Worm (Caenorhabditis elegans) whole organism, L2 larva: ENCODE data around the gene W01C8.5.
A peak's percentile ranks its signal among the peaks of the same experiment; 100 is the strongest.

Source experiments
- F13H6.1 ChIP-seq: sonication (generic microtip); optimal IDR thresholded peaks from 2 replicates; lab custom pipeline; 2016; ENCODE audit warnings: missing genetic modification characterization, missing compliant biosample characterization
- R02D3.7 ChIP-seq: fragments of 150-350 bp; optimal IDR thresholded peaks from 2 replicates; lab custom pipeline; 2014; ENCODE audit warnings: missing biosample characterization, missing genetic modification characterization
- Y55F3AM.14 ChIP-seq: fragments of 200-800 bp; sonication (Bioruptor generic); optimal IDR thresholded peaks from 2 replicates; lab custom pipeline; 2018; ENCODE audit warnings: mild to moderate bottlenecking, missing genetic modification characterization, missing compliant biosample characterization
- alr-1 ChIP-seq: fragments of 150-350 bp; optimal IDR thresholded peaks from 2 replicates; lab custom pipeline; 2014; ENCODE audit warnings: missing biosample characterization, missing genetic modification characterization
- aly-2 ChIP-seq: fragments of 150-350 bp; optimal IDR thresholded peaks from 2 replicates; lab custom pipeline; 2014; ENCODE audit warnings: missing biosample characterization, missing genetic modification characterization
- ama-1 ChIP-seq: fragments of 150-350 bp; optimal IDR thresholded peaks from 2 replicates; lab custom pipeline; 2018; ENCODE audit warnings: inconsistent platforms
- ceh-16 ChIP-seq: fragments of 150-350 bp; optimal IDR thresholded peaks from 2 replicates; lab custom pipeline; 2014; ENCODE audit warnings: missing biosample characterization, missing genetic modification characterization
- ceh-82 ChIP-seq: fragments of 150-350 bp; optimal IDR thresholded peaks from 2 replicates; lab custom pipeline; 2014; ENCODE audit warnings: missing biosample characterization, missing genetic modification characterization
- crh-2 ChIP-seq: sonication (generic microtip); optimal IDR thresholded peaks from 2 replicates; lab custom pipeline; 2017; ENCODE audit warnings: missing biosample characterization, missing genetic modification characterization
- dmd-4 ChIP-seq: sonication (generic microtip); optimal IDR thresholded peaks from 2 replicates; lab custom pipeline; 2017; ENCODE audit warnings: missing biosample characterization, missing genetic modification characterization
- elt-1 ChIP-seq: fragments of 150-350 bp; optimal IDR thresholded peaks from 2 replicates; lab custom pipeline; 2014; ENCODE audit warnings: missing biosample characterization, missing genetic modification characterization
- elt-3 ChIP-seq: sonication (generic microtip); optimal IDR thresholded peaks from 2 replicates; lab custom pipeline; 2017; ENCODE audit warnings: missing biosample characterization, missing genetic modification characterization
- gmeb-1 ChIP-seq: fragments of 150-350 bp; optimal IDR thresholded peaks from 2 replicates; lab custom pipeline; 2014; ENCODE audit warnings: missing biosample characterization, missing genetic modification characterization
- lin-11 ChIP-seq: fragments of 150-350 bp; sonication (generic microtip); optimal IDR thresholded peaks from 2 replicates; lab custom pipeline; 2014; ENCODE audit warnings: missing biosample characterization, missing genetic modification characterization, inconsistent platforms, mixed read lengths
- lin-13 ChIP-seq: fragments of 150-350 bp; optimal IDR thresholded peaks from 2 replicates; lab custom pipeline; 2014; ENCODE audit warnings: missing biosample characterization, missing genetic modification reagents, missing genetic modification characterization
- lin-39 ChIP-seq: fragments of 150-350 bp; optimal IDR thresholded peaks from 2 replicates; lab custom pipeline; 2014; ENCODE audit warnings: missing biosample characterization, missing genetic modification reagents, missing genetic modification characterization
- lsy-2 ChIP-seq, 2 experiments: fragments of 150-350 bp in 1 of 2; sonication (generic microtip) in 1 of 2; optimal IDR thresholded peaks; 2 replicates each; lab custom pipeline; 2014 to 2017; ENCODE audit warnings: missing biosample characterization in 2 of 2, missing genetic modification characterization in 2 of 2
- mab-5 ChIP-seq: fragments of 150-350 bp; optimal IDR thresholded peaks from 2 replicates; lab custom pipeline; 2014; ENCODE audit warnings: missing biosample characterization, missing genetic modification characterization
- mbf-1 ChIP-seq: sonication (generic microtip); optimal IDR thresholded peaks from 2 replicates; lab custom pipeline; 2017; ENCODE audit warnings: missing biosample characterization, missing genetic modification characterization
- mdl-1 ChIP-seq, 2 experiments: fragments of 150-350 bp in 1 of 2; sonication (generic microtip) in 1 of 2; optimal IDR thresholded peaks; 2 replicates each; lab custom pipeline; 2017; ENCODE audit warnings: missing biosample characterization in 2 of 2, missing genetic modification characterization in 2 of 2
- nhr-11 ChIP-seq: fragments of 150-350 bp; optimal IDR thresholded peaks from 2 replicates; lab custom pipeline; 2014; ENCODE audit warnings: missing biosample characterization, missing genetic modification characterization
- nhr-12 ChIP-seq: fragments of 150-350 bp; optimal IDR thresholded peaks from 2 replicates; lab custom pipeline; 2014; ENCODE audit warnings: missing biosample characterization, missing genetic modification characterization
- nhr-21 ChIP-seq: fragments of 150-350 bp; optimal IDR thresholded peaks from 2 replicates; lab custom pipeline; 2014; ENCODE audit warnings: missing biosample characterization, missing genetic modification characterization
- nhr-23 ChIP-seq: fragments of 150-350 bp; optimal IDR thresholded peaks from 2 replicates; lab custom pipeline; 2014; ENCODE audit warnings: missing biosample characterization, missing genetic modification reagents, missing genetic modification characterization
- nhr-237 ChIP-seq: fragments of 150-350 bp; optimal IDR thresholded peaks from 2 replicates; lab custom pipeline; 2014; ENCODE audit warnings: missing biosample characterization, missing genetic modification characterization
- nhr-25 ChIP-seq: fragments of 150-350 bp; sonication (generic microtip); optimal IDR thresholded peaks from 3 replicates; lab custom pipeline; 2014; ENCODE audit warnings: missing biosample characterization, missing genetic modification characterization
- nhr-6 ChIP-seq: fragments of 150-350 bp; optimal IDR thresholded peaks from 2 replicates; lab custom pipeline; 2014; ENCODE audit warnings: missing biosample characterization, missing genetic modification characterization
- nhr-77 ChIP-seq: fragments of 150-350 bp; optimal IDR thresholded peaks from 2 replicates; lab custom pipeline; 2014; ENCODE audit warnings: missing biosample characterization, missing genetic modification characterization
- sem-4 ChIP-seq: fragments of 150-350 bp; optimal IDR thresholded peaks from 2 replicates; lab custom pipeline; 2014; ENCODE audit warnings: missing biosample characterization, missing genetic modification reagents, missing genetic modification characterization
- sma-9 ChIP-seq, 2 experiments: fragments of 150-350 bp in 1 of 2; sonication (generic microtip) in 1 of 2; optimal IDR thresholded peaks; 2 replicates each; lab custom pipeline; 2014 to 2016; ENCODE audit warnings: missing genetic modification characterization in 2 of 2, mild to moderate bottlenecking in 1 of 2, missing biosample characterization in 1 of 2, missing compliant biosample characterization in 1 of 2, missing genetic modification reagents in 1 of 2, moderate library complexity in 1 of 2
- snpc-4 ChIP-seq: fragments of 150-350 bp; optimal IDR thresholded peaks from 2 replicates; lab custom pipeline; 2014; ENCODE audit warnings: missing biosample characterization, missing genetic modification characterization
- unc-55 ChIP-seq: fragments of 150-350 bp; sonication (generic microtip); optimal IDR thresholded peaks from 3 replicates; lab custom pipeline; 2014; ENCODE audit warnings: missing biosample characterization, missing genetic modification reagents, missing genetic modification characterization
- unc-62 ChIP-seq: fragments of 150-350 bp; optimal IDR thresholded peaks from 2 replicates; lab custom pipeline; 2014; ENCODE audit warnings: missing biosample characterization, missing genetic modification reagents, missing genetic modification characterization
- zag-1 ChIP-seq: fragments of 150-350 bp; optimal IDR thresholded peaks from 2 replicates; lab custom pipeline; 2014; ENCODE audit warnings: missing biosample characterization, missing genetic modification characterization
- ztf-1 ChIP-seq: fragments of 200-800 bp; sonication (Bioruptor generic); conservative IDR thresholded peaks from 2 replicates; pipeline ENCODE4 v1.3.6; 2022; ENCODE audit warnings: missing genetic modification characterization, missing compliant biosample characterization
- ztf-4 ChIP-seq: fragments of 150-350 bp; optimal IDR thresholded peaks from 2 replicates; lab custom pipeline; 2014; ENCODE audit warnings: missing biosample characterization, missing genetic modification characterization

The W01C8.5 gene

ce11 chrX:5728956-5729467 is 31.9 kb upstream of the W01C8.5 start (continued):
- TF ChIP-seq mab-5 = peak; percentile 63
- no peak for TF ChIP-seq ceh-16 (tag; lab: Kevin White, UChicago)
- no peak for TF ChIP-seq nhr-77 (tag; lab: Kevin White, UChicago)
- TF ChIP-seq alr-1 (tag; lab: Kevin White, UChicago) = no peak
- TF ChIP-seq mdl-1 (tag; optimal IDR thresholded peaks at IDR 0.05; lab: Kevin White, UChicago) = peak; percentile 71 to 80
- TF ChIP-seq aly-2 = no peak
- TF ChIP-seq nhr-23 (tag; lab: Kevin White, UChicago) = no peak
- peak; percentile 32 for TF ChIP-seq sma-9 (GFP tag; optimal IDR thresholded peaks at IDR 0.05; lab: Kevin White, UChicago)
- TF ChIP-seq sma-9 (tag; optimal IDR thresholded peaks at IDR 0.05; lab: Kevin White, UChicago) = no peak
- TF ChIP-seq unc-62 = no peak
- TF ChIP-seq lin-11 (tag; lab: Kevin White, UChicago) = peak; percentile 82
- peak; percentile 24 for TF ChIP-seq nhr-6 (tag; lab: Kevin White, UChicago)
- TF ChIP-seq Y55F3AM.14 (GFP tag; lab: Kevin White, UChicago) = peak; percentile 53
- peak; percentile 96 for TF ChIP-seq unc-55 (GFP tag; lab: Kevin White, UChicago)
- TF ChIP-seq gmeb-1 (tag; lab: Kevin White, UChicago) = no peak
- no peak for TF ChIP-seq mbf-1
- no peak for TF ChIP-seq elt-1 (tag; lab: Kevin White, UChicago)

DNA sequence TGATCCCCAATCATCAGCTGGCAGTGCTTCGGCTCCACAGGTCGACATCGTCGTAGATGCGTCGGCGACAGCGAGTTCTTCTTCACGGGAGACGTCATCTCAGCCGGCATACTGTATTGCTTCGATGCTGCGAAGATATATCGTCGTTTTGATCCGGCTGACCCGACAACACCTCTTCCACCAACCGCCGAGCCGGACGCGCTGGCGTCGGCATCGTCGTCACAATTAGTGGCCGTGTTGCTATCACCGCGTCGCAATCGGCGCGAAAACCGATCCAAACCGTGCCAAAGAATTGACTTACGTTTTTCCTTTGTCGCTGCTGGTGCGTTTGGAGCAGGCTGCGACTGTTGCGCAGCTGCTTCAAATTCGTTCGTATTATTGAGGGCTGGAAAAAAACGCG is 29.1 kb upstream of the W01C8.5 start:
- no peak for TF ChIP-seq F13H6.1
- no peak for TF ChIP-seq mdl-1 (tag; optimal IDR thresholded peaks at IDR 0.05; lab: Kevin White, UChicago)
- no peak for TF ChIP-seq nhr-23 (tag; lab: Kevin White, UChicago)
- TF ChIP-seq lin-39 (tag; lab: Kevin White, UChicago) = no peak
- no peak for TF ChIP-seq aly-2
- no peak for TF ChIP-seq ceh-82 (tag; lab: Kevin White, UChicago)
- TF ChIP-seq lin-13 (GFP tag; lab: Kevin White, UChicago) = no peak
- TF ChIP-seq lsy-2 (tag; optimal IDR thresholded peaks at IDR 0.05; lab: Kevin White, UChicago) = no peak
- no peak for TF ChIP-seq R02D3.7 (tag; lab: Kevin White, UChicago)
- TF ChIP-seq nhr-12 = no peak
- no peak for TF ChIP-seq nhr-77 (tag; lab: Kevin White, UChicago)
- TF ChIP-seq nhr-21 (tag; lab: Kevin White, UChicago) = no peak
- TF ChIP-seq nhr-25 (tag; lab: Kevin White, UChicago) = no peak

- TF ChIP-seq dmd-4 (tag; lab: Kevin White, UChicago) = no peak
- no peak for TF ChIP-seq gmeb-1 (tag; lab: Kevin White, UChicago)
- no peak for TF ChIP-seq sem-4 (tag; lab: Kevin White, UChicago)
- no peak for TF ChIP-seq lin-11 (tag; lab: Kevin White, UChicago)
- no peak for TF ChIP-seq mdl-1 (tag; optimal IDR thresholded peaks at IDR 0.05; lab: Kevin White, UChicago)
- no peak for TF ChIP-seq alr-1 (tag; lab: Kevin White, UChicago)
- no peak for TF ChIP-seq ama-1
- no peak for TF ChIP-seq ztf-1
- no peak for TF ChIP-seq F13H6.1
- TF ChIP-seq nhr-237 (tag; lab: Kevin White, UChicago) = no peak
- TF ChIP-seq nhr-11 (tag; lab: Kevin White, UChicago) = no peak
- no peak for TF ChIP-seq ztf-4 (tag; lab: Kevin White, UChicago)
- no peak for TF ChIP-seq unc-62
- no peak for TF ChIP-seq zag-1 (tag; lab: Kevin White, UChicago)
- TF ChIP-seq nhr-25 (tag; lab: Kevin White, UChicago) = no peak
- TF ChIP-seq crh-2 (tag; lab: Kevin White, UChicago) = no peak
- no peak for TF ChIP-seq Y55F3AM.14 (GFP tag; lab: Kevin White, UChicago)
- TF ChIP-seq elt-3 = no peak
- no peak for TF ChIP-seq nhr-77 (tag; lab: Kevin White, UChicago)
Observed at ce11 chrX:5724544-5724943, 27.4 kb upstream of the W01C8.5 start.

DNA sequence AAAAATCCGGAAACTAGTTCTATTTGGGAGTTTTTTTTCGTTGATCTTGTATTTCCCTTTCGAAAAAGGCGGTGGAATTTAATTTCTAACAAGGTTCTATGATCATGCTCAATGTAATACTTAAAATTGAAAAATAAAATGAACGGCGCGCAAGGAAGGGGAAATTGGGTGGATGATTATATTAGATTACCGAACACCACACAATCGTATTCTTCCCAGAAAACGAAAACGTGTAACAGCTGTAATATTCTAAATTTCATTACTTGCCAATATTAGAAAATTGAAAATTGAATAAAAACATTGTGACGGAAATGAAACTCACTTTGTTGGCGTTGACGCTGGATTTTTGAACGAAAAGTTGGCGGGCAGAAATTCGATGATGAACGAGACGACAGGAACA is 26.6 kb upstream of the W01C8.5 start:
- TF ChIP-seq elt-3 (no peak), lin-39 (tag; lab: Kevin White, UChicago) (no peak), mdl-1 (tag; optimal IDR thresholded peaks at IDR 0.05; lab: Kevin White, UChicago) (no peak), snpc-4 (tag; lab: Kevin White, UChicago) (no peak), nhr-11 (tag; lab: Kevin White, UChicago) (no peak), ama-1 (no peak), zag-1 (tag; lab: Kevin White, UChicago) (no peak), mbf-1 (no peak), crh-2 (tag; lab: Kevin White, UChicago) (no peak), dmd-4 (tag; lab: Kevin White, UChicago) (no peak), R02D3.7 (tag; lab: Kevin White, UChicago) (no peak)
